Fruit fly (Drosophila melanogaster) whole organism, prepupa: Measurements from ENCODE around the gene CG13796.

Source experiments
- CG32006 ChIP-seq: fragments of 200-800 bp; sonication (Bioruptor generic); optimal IDR thresholded peaks from 3 replicates; lab custom pipeline; 2017; ENCODE audit warnings: missing biosample characterization, mild to moderate bottlenecking, missing genetic modification characterization
- Gug ChIP-seq: fragments of 200-800 bp; sonication (Bioruptor generic); IDR thresholded peaks from 2 replicates; pipeline ENCODE4 v1.3.6; 2022; ENCODE audit warnings: missing biosample characterization, missing genetic modification characterization

DNA sequence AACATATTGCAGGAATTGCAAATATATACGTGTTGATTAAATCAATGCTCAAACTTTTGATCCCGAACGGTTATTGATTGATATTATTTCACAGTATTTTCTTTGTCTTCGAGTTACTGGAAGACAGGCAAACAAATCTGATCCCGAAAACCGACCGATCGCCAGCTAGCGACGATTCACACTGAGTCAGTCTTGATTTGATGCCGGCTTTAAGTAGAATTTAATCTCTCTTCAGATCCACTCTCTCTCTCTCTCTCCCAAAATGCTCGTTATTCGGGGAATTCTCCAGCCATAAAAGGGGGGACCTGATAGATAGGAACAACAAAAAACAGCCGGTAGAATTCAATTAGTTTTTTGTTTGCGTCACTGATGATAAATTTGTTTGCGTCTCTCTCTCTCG lies 31.1 kb downstream of the CG13796 start, which contains the start of gene Tep2:
- TF ChIP-seq CG32006 (GFP tag; lab: Kevin White, UChicago) (no peak), Gug (GFP tag; lab: Robert Waterston, UW) (no peak)
